Fruit fly (Drosophila melanogaster) whole organism, larva: ENCODE measurements around the gene Vps53.

Source experiments
- noc ChIP-seq: fragments of 200-800 bp; sonication (Bioruptor generic); optimal IDR thresholded peaks from 3 replicates; lab custom pipeline; 2019; ENCODE audit warnings: missing biosample characterization, mild to moderate bottlenecking, missing genetic modification characterization, moderate library complexity

The Vps53 gene

dm6 chr2L:4360882-4361281 is 25.0 kb downstream of the Vps53 start:
- TF ChIP-seq noc (tag; lab: Kevin White, UChicago) = no peak

dm6 chr2L:4359156-4359555 is 26.7 kb downstream of the Vps53 start:
- TF ChIP-seq noc (tag; lab: Kevin White, UChicago) = no peak

- TF ChIP-seq noc (tag; lab: Kevin White, UChicago) = no peak
Measured at dm6 chr2L:4355066-4355465, 30.8 kb downstream of the Vps53 start.

- TF ChIP-seq noc (tag; lab: Kevin White, UChicago) = no peak
Measured at dm6 chr2L:4352675-4353074, 33.2 kb downstream of the Vps53 start, which contains the start of gene CG15429. Gene CG15429, plus strand, starts transcription at chr2L:4352975.

dm6 chr2L:4350683-4351324 is 35.1 kb downstream of the Vps53 start:
- no peak for TF ChIP-seq noc (tag; lab: Kevin White, UChicago)

- TF ChIP-seq noc (tag; lab: Kevin White, UChicago) = no peak
Measured at dm6 chr2L:4349677-4350076, 36.2 kb downstream of the Vps53 start.

- TF ChIP-seq noc (tag; lab: Kevin White, UChicago) = no peak
Measured at dm6 chr2L:4348545-4348944, 37.3 kb downstream of the Vps53 start.

- TF ChIP-seq noc (tag; lab: Kevin White, UChicago) = no peak
Measured at dm6 chr2L:4346619-4347310, 39.1 kb downstream of the Vps53 start.

dm6 chr2L:4345569-4346131 is 40.2 kb downstream of the Vps53 start:
- TF ChIP-seq noc (tag; lab: Kevin White, UChicago) = no peak

- no peak for TF ChIP-seq noc (tag; lab: Kevin White, UChicago)
Measured at dm6 chr2L:4339780-4340694, 45.8 kb downstream of the Vps53 start.

- TF ChIP-seq noc (tag; lab: Kevin White, UChicago) = no peak
Measured at dm6 chr2L:4335979-4336378, 49.9 kb downstream of the Vps53 start.

- peak; percentile 7 for TF ChIP-seq noc (tag; lab: Kevin White, UChicago)
Measured at dm6 chr2L:4334971-4335436, 50.9 kb downstream of the Vps53 start.

- TF ChIP-seq noc (tag; lab: Kevin White, UChicago) = no peak
Measured at dm6 chr2L:4333758-4334114, 52.1 kb downstream of the Vps53 start, which contains the start of gene Atet. Gene Atet, plus strand, starts transcription at chr2L:4333913.

dm6 chr2L:4332962-4333757 is 52.7 kb downstream of the Vps53 start:
- peak; percentile 86 for TF ChIP-seq noc (tag; lab: Kevin White, UChicago)
